Worm (Caenorhabditis elegans): ENCODE measurements around the gene C32A9.1.

The C32A9.1 gene

ce11 chrX:10279299-10279698, 19.4 kb upstream of the C32A9.1 start, which contains the start of gene slc-9B.1:
Gene slc-9B.1 (plus strand): TSS chrX:10279599.
- no peak for TF ChIP-seq unc-42 (tag; optimal IDR thresholded peaks at IDR 0.05)
- no peak for TF ChIP-seq lim-6 (tag; optimal IDR thresholded peaks at IDR 0.05)
- no peak for TF ChIP-seq pha-2 (tag; optimal IDR thresholded peaks at IDR 0.05)
- TF ChIP-seq gmeb-2 (tag; optimal IDR thresholded peaks at IDR 0.05) = no peak
- no peak for TF ChIP-seq elt-4 (tag; optimal IDR thresholded peaks at IDR 0.05)
- TF ChIP-seq rnt-1 (tag; optimal IDR thresholded peaks at IDR 0.05) = no peak

ce11 chrX:10277118-10277517, 17.2 kb upstream of the C32A9.1 start:
- no peak for TF ChIP-seq K02D7.2 (tag; optimal IDR thresholded peaks at IDR 0.05)
- TF ChIP-seq nhr-11 (tag; optimal IDR thresholded peaks at IDR 0.05) = no peak
- TF ChIP-seq npax-4 (tag; optimal IDR thresholded peaks at IDR 0.05) = no peak
- TF ChIP-seq pha-2 (tag; optimal IDR thresholded peaks at IDR 0.05) = no peak
- no peak for TF ChIP-seq ztf-16 (tag; optimal IDR thresholded peaks at IDR 0.05)
- no peak for TF ChIP-seq rnt-1 (tag; optimal IDR thresholded peaks at IDR 0.05)
- TF ChIP-seq ahr-1 (tag; optimal IDR thresholded peaks at IDR 0.05) = no peak
- no peak for TF ChIP-seq Y22D7AL.16 (tag; optimal IDR thresholded peaks at IDR 0.05)
- TF ChIP-seq ceh-18 (tag; optimal IDR thresholded peaks at IDR 0.05) = no peak
- TF ChIP-seq eyg-1 (tag; optimal IDR thresholded peaks at IDR 0.05) = no peak
- no peak for TF ChIP-seq ama-1 (optimal IDR thresholded peaks at IDR 0.05)
- TF ChIP-seq F13H6.1 (tag; optimal IDR thresholded peaks at IDR 0.05) = no peak
- no peak for TF ChIP-seq ceh-6 (GFP tag; optimal IDR thresholded peaks at IDR 0.05)
- TF ChIP-seq lim-6 (tag; optimal IDR thresholded peaks at IDR 0.05) = no peak
- no peak for TF ChIP-seq ceh-14 (tag; optimal IDR thresholded peaks at IDR 0.05)
- TF ChIP-seq nhr-232 (tag; optimal IDR thresholded peaks at IDR 0.05) = no peak
- TF ChIP-seq sdc-2 (tag; optimal IDR thresholded peaks at IDR 0.05) = no peak
- TF ChIP-seq dve-1 (tag; optimal IDR thresholded peaks at IDR 0.05) = no peak
- TF ChIP-seq nfya-1 (tag; optimal IDR thresholded peaks at IDR 0.05) = no peak
- TF ChIP-seq C38D4.7 (GFP tag; optimal IDR thresholded peaks at IDR 0.05) = no peak

DNA sequence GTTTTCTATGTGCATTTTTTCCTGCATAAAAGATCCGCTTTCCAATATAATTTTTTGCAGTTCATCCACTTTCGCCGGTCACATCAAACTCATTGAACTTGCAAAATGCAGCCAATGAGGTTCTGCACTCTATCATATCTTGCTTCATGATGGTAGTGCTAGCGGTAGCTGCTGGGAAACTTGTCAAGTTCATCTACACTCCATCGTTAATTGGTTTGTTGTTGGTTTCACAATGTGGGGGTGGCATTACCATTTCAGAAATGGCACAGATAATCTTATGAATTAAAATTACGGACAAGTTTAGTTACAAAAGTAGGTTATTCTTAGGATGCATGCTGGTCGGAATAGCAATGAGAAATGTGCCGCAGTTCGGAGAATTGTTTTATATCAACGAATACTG, 14.5 kb upstream of the C32A9.1 start:
- TF ChIP-seq ceh-45 (GFP tag; IDR thresholded peaks at IDR 0.05) = no peak
- no peak for TF ChIP-seq hlh-13 (GFP tag; optimal IDR thresholded peaks at IDR 0.05)
- TF ChIP-seq lim-6 (tag; optimal IDR thresholded peaks at IDR 0.05) = no peak
- no peak for TF ChIP-seq ceh-14 (tag; optimal IDR thresholded peaks at IDR 0.05)
- TF ChIP-seq npax-4 (tag; optimal IDR thresholded peaks at IDR 0.05) = no peak
- no peak for TF ChIP-seq ceh-48 (tag; optimal IDR thresholded peaks at IDR 0.05)
- no peak for TF ChIP-seq ceh-30 (tag; optimal IDR thresholded peaks at IDR 0.05)
- TF ChIP-seq ets-4 (tag; optimal IDR thresholded peaks at IDR 0.05) = no peak
- TF ChIP-seq ttx-3 (tag; optimal IDR thresholded peaks at IDR 0.05) = no peak
- no peak for TF ChIP-seq ceh-34 (tag; optimal IDR thresholded peaks at IDR 0.05)
- TF ChIP-seq ref-2 (tag; optimal IDR thresholded peaks at IDR 0.05) = no peak
- TF ChIP-seq F13H6.1 (tag; optimal IDR thresholded peaks at IDR 0.05) = no peak
- no peak for TF ChIP-seq tbx-7 (tag; optimal IDR thresholded peaks at IDR 0.05)

ce11 chrX:10273392-10273791, 13.5 kb upstream of the C32A9.1 start, which contains the start of gene F41E7.2:
Gene F41E7.2 (plus strand): TSS chrX:10273692.
- no peak for TF ChIP-seq hlh-8 (tag; optimal IDR thresholded peaks at IDR 0.05)
- no peak for TF ChIP-seq eyg-1 (tag; optimal IDR thresholded peaks at IDR 0.05)
- TF ChIP-seq tbx-2 (tag; optimal IDR thresholded peaks at IDR 0.05) = no peak
- TF ChIP-seq unc-55 (GFP tag; optimal IDR thresholded peaks at IDR 0.05) = no peak
- no peak for TF ChIP-seq unc-42 (tag; optimal IDR thresholded peaks at IDR 0.05)
- no peak for TF ChIP-seq hlh-15 (tag; optimal IDR thresholded peaks at IDR 0.05)
- TF ChIP-seq ttx-3 (tag; optimal IDR thresholded peaks at IDR 0.05) = no peak
- TF ChIP-seq pha-4 (tag; optimal IDR thresholded peaks at IDR 0.05) = no peak
- no peak for TF ChIP-seq lin-11 (tag; optimal IDR thresholded peaks at IDR 0.05)
- no peak for TF ChIP-seq fkh-10 (GFP tag; optimal IDR thresholded peaks at IDR 0.05)
- no peak for TF ChIP-seq dmd-4 (tag; optimal IDR thresholded peaks at IDR 0.05; ENCODE audit: borderline replicate concordance)
- no peak for TF ChIP-seq ceh-9 (tag; optimal IDR thresholded peaks at IDR 0.05)
- TF ChIP-seq fkh-6 (tag; optimal IDR thresholded peaks at IDR 0.05) = no peak
- TF ChIP-seq sox-4 (tag; optimal IDR thresholded peaks at IDR 0.05) = no peak
- no peak for TF ChIP-seq gmeb-2 (tag; optimal IDR thresholded peaks at IDR 0.05)
- TF ChIP-seq Y22D7AL.16 (tag; optimal IDR thresholded peaks at IDR 0.05) = no peak
